ENCODE assay signal across 6 worm cellular contexts in the genomic region with DNA sequence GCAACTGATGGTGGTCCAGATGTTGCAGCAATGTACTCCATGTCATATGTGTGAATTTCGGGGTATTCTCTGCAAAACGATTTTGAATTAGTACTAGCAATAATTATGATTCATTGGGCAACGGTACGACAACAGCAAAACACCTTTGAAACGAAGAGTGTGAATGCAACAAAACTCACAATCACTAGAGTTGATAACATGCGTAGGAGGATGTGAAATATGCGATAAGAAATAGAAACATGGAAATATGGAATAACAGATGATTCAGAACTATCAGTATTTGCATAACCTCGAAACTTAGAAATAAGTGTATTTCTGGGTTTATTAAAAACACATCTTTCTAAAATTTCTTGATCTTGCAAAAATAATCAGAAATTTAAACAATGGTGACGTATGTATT.
TF ChIP-seq lines count a peak whose summit lies in the region.

No protein-coding gene starts in this region.

TF ChIP-seq in whole organism, L1 larva, 84 proteins besides CTCF, POLR2A, EP300 and RAD21 (continues in another document):
- TF ChIP-seq nhr-19 (GFP tag; conservative IDR thresholded peaks at IDR 0.05; lab: Robert Waterston, UW) (no peak), nhr-28 (tag; optimal IDR thresholded peaks at IDR 0.05; lab: Kevin White, UChicago) (no peak), elt-2 (tag; optimal IDR thresholded peaks at IDR 0.05; lab: Kevin White, UChicago) (peak; percentile 55), lin-14 (GFP tag; optimal IDR thresholded peaks at IDR 0.05; lab: Kevin White, UChicago) (peak; percentile 1), fos-1 (tag; optimal IDR thresholded peaks at IDR 0.05; lab: Kevin White, UChicago) (no peak), zag-1 (tag; optimal IDR thresholded peaks at IDR 0.05; lab: Kevin White, UChicago) (no peak), skn-1 (tag; optimal IDR thresholded peaks at IDR 0.05; lab: Kevin White, UChicago) (no peak), efl-1 (optimal IDR thresholded peaks at IDR 0.05; lab: Kevin White, UChicago) (no peak), efl-1 (GFP tag; optimal IDR thresholded peaks at IDR 0.05 in 1 of 2; lab: Kevin White, UChicago) (peak in 1 of 2 experiments; percentile 3), alr-1 (tag; optimal IDR thresholded peaks at IDR 0.05; lab: Kevin White, UChicago; ENCODE audit: borderline replicate concordance) (no peak), nhr-20 (tag; optimal IDR thresholded peaks at IDR 0.05; lab: Kevin White, UChicago) (no peak), fkh-8 (tag; optimal IDR thresholded peaks at IDR 0.05; lab: Kevin White, UChicago) (no peak), unc-130 (tag; optimal IDR thresholded peaks at IDR 0.05; lab: Kevin White, UChicago) (no peak), mab-9 (GFP tag; IDR thresholded peaks at IDR 0.05; lab: Robert Waterston, UW) (no peak), nhr-12 (tag; optimal IDR thresholded peaks at IDR 0.05; lab: Kevin White, UChicago) (no peak)

TF ChIP-seq in whole organism, L2 larva, 48 proteins besides CTCF, POLR2A, EP300 and RAD21:
- TF ChIP-seq sma-3 (GFP tag; optimal IDR thresholded peaks at IDR 0.05; lab: Kevin White, UChicago) (no peak), lin-13 (GFP tag; optimal IDR thresholded peaks at IDR 0.05; lab: Kevin White, UChicago) (no peak), fos-1 (tag; optimal IDR thresholded peaks at IDR 0.05; lab: Kevin White, UChicago) (peak; percentile 66)

TF ChIP-seq in whole organism, L3 larva, 47 proteins besides CTCF, POLR2A, EP300 and RAD21:
- TF ChIP-seq hmg-11 (tag; optimal IDR thresholded peaks at IDR 0.05; lab: Kevin White, UChicago) (no peak), ztf-11 (tag; optimal IDR thresholded peaks at IDR 0.05; lab: Kevin White, UChicago) (no peak), daf-12 (tag; optimal IDR thresholded peaks at IDR 0.05; lab: Kevin White, UChicago) (no peak), ceh-16 (tag; optimal IDR thresholded peaks at IDR 0.05; lab: Kevin White, UChicago) (no peak), egl-27 (tag; optimal IDR thresholded peaks at IDR 0.05; lab: Kevin White, UChicago) (no peak), elt-2 (tag; optimal IDR thresholded peaks at IDR 0.05; lab: Kevin White, UChicago) (peak; percentile 53), tbx-2 (tag; optimal IDR thresholded peaks at IDR 0.05; lab: Kevin White, UChicago) (no peak), elt-3 (tag; optimal IDR thresholded peaks at IDR 0.05; lab: Kevin White, UChicago) (no peak), pqm-1 (tag; optimal IDR thresholded peaks at IDR 0.05; lab: Kevin White, UChicago) (peak; percentile 86), ceh-9 (tag; optimal IDR thresholded peaks at IDR 0.05; lab: Kevin White, UChicago) (no peak)

TF ChIP-seq in whole organism, L4 larva, 104 proteins besides CTCF, POLR2A, EP300 and RAD21 (continues in another document):
- TF ChIP-seq sdz-12 (GFP tag; optimal IDR thresholded peaks at IDR 0.05; lab: Kevin White, UChicago) (no peak), lin-13 (GFP tag; optimal IDR thresholded peaks at IDR 0.05; lab: Kevin White, UChicago) (no peak), D1046.2 (GFP tag; IDR thresholded peaks at IDR 0.05; lab: Robert Waterston, UW) (no peak), pha-4 (GFP tag; IDR thresholded peaks at IDR 0.05; lab: Robert Waterston, UW) (no peak), pha-4 (tag; optimal IDR thresholded peaks at IDR 0.05; lab: Kevin White, UChicago) (no peak), mxl-3 (GFP tag; optimal IDR thresholded peaks at IDR 0.05; lab: Kevin White, UChicago) (no peak), lin-39 (tag; optimal IDR thresholded peaks at IDR 0.05; lab: Kevin White, UChicago) (no peak), rbr-2 (tag; optimal IDR thresholded peaks at IDR 0.05; lab: Kevin White, UChicago) (no peak), Y105C5A.15 (GFP tag; IDR thresholded peaks at IDR 0.05; lab: Robert Waterston, UW) (no peak), unc-130 (GFP tag; optimal IDR thresholded peaks at IDR 0.05; lab: Kevin White, UChicago) (no peak), mep-1 (tag; optimal IDR thresholded peaks at IDR 0.05; lab: Kevin White, UChicago) (no peak), snpc-4 (tag; optimal IDR thresholded peaks at IDR 0.05; lab: Kevin White, UChicago) (no peak), mes-2 (tag; optimal IDR thresholded peaks at IDR 0.05; lab: Kevin White, UChicago; ENCODE audit: poor library complexity, severe bottlenecking) (no peak), hif-1 (tag; optimal IDR thresholded peaks at IDR 0.05; lab: Kevin White, UChicago) (no peak), hlh-11 (tag; optimal IDR thresholded peaks at IDR 0.05; lab: Kevin White, UChicago) (peak; percentile 27), madf-9 (GFP tag; conservative IDR thresholded peaks at IDR 0.05; lab: Robert Waterston, UW) (no peak), ceh-82 (tag; optimal IDR thresholded peaks at IDR 0.05; lab: Kevin White, UChicago) (no peak), nhr-11 (tag; optimal IDR thresholded peaks at IDR 0.05; lab: Kevin White, UChicago) (no peak), daf-16 (GFP tag; optimal IDR thresholded peaks at IDR 0.05; lab: Kevin White, UChicago) (no peak), daf-16 (tag; optimal IDR thresholded peaks at IDR 0.05; lab: Kevin White, UChicago) (peak; percentile 79), Y5F2A.4 (GFP tag; optimal IDR thresholded peaks at IDR 0.05; lab: Kevin White, UChicago) (no peak), ceh-28 (tag; optimal IDR thresholded peaks at IDR 0.05; lab: Kevin White, UChicago) (no peak)

TF ChIP-seq in whole organism, late embryonic, 69 proteins besides CTCF, POLR2A, EP300 and RAD21:
- TF ChIP-seq K09A11.1 (tag; optimal IDR thresholded peaks at IDR 0.05; lab: Kevin White, UChicago; ENCODE audit: insufficient read depth) (no peak), ceh-22 (tag; optimal IDR thresholded peaks at IDR 0.05; lab: Kevin White, UChicago) (no peak), pha-2 (tag; optimal IDR thresholded peaks at IDR 0.05; lab: Kevin White, UChicago) (no peak), odd-2 (tag; optimal IDR thresholded peaks at IDR 0.05; lab: Kevin White, UChicago) (no peak), T23F11.4 (GFP tag; optimal IDR thresholded peaks at IDR 0.05; lab: Kevin White, UChicago) (no peak), elt-2 (tag; optimal IDR thresholded peaks at IDR 0.05; lab: Kevin White, UChicago) (peak; percentile 27)

TF ChIP-seq in whole organism, young adult, 124 proteins besides CTCF, POLR2A, EP300 and RAD21:
- TF ChIP-seq pha-4 (tag; optimal IDR thresholded peaks at IDR 0.05; lab: Kevin White, UChicago): no peak
- TF ChIP-seq nhr-90 (tag; optimal IDR thresholded peaks at IDR 0.05; lab: Kevin White, UChicago): no peak
- TF ChIP-seq nhr-179 (tag; optimal IDR thresholded peaks at IDR 0.05; lab: Kevin White, UChicago): no peak
- no peak for TF ChIP-seq B0336.3 (GFP tag; IDR thresholded peaks at IDR 0.05; lab: Robert Waterston, UW)
- no peak for TF ChIP-seq ceh-91 (GFP tag; IDR thresholded peaks at IDR 0.05; lab: Robert Waterston, UW)
- peak; percentile 4 for TF ChIP-seq nhr-80 (tag; optimal IDR thresholded peaks at IDR 0.05; lab: Kevin White, UChicago)
- no peak for TF ChIP-seq T07F8.4 (tag; optimal IDR thresholded peaks at IDR 0.05; lab: Kevin White, UChicago)
- TF ChIP-seq rcor-1 (GFP tag; IDR thresholded peaks at IDR 0.05; lab: Robert Waterston, UW): no peak
- no peak for TF ChIP-seq B0261.1 (tag; optimal IDR thresholded peaks at IDR 0.05; lab: Kevin White, UChicago)
